Fruit fly (Drosophila melanogaster): ENCODE results near the gene CG16974.

Gene CG16974

dm6 chr2L:13239689-13240088 is 47.9 kb upstream of the CG16974 start, which contains the start of gene Jhbp13:
Gene Jhbp13, plus strand, starts transcription at chr2L:13239989.
- TF ChIP-seq CG6854 (GFP tag; optimal IDR thresholded peaks at IDR 0.05) = no peak
- TF ChIP-seq ss (GFP tag; optimal IDR thresholded peaks at IDR 0.05) = no peak

dm6 chr2L:13236194-13236593 is 44.4 kb upstream of the CG16974 start, which contains the start of gene Jhbp14:
Gene Jhbp14, plus strand, starts transcription at chr2L:13236494.
- TF ChIP-seq Eip93F (GFP tag; optimal IDR thresholded peaks at IDR 0.05) (no peak), Ets21C (GFP tag; optimal IDR thresholded peaks at IDR 0.05) (no peak), spab (GFP tag; optimal IDR thresholded peaks at IDR 0.05) (no peak), CG6854 (GFP tag; optimal IDR thresholded peaks at IDR 0.05) (no peak), vri (GFP tag; optimal IDR thresholded peaks at IDR 0.05) (no peak), CG9139 (GFP tag; optimal IDR thresholded peaks at IDR 0.05) (no peak), CG10631 (GFP tag; optimal IDR thresholded peaks at IDR 0.05) (no peak), CG4318 (GFP tag; optimal IDR thresholded peaks at IDR 0.05) (no peak), CG3032 (tag; optimal IDR thresholded peaks at IDR 0.05) (no peak), acj6 (GFP tag; optimal IDR thresholded peaks at IDR 0.05) (no peak), fd59A (GFP tag; optimal IDR thresholded peaks at IDR 0.05) (no peak)

dm6 chr2L:13234610-13235489 is 43.1 kb upstream of the CG16974 start, which contains the start of gene Mabi:
Gene Mabi, minus strand, starts transcription at chr2L:13234660.
- TF ChIP-seq OdsH (GFP tag; optimal IDR thresholded peaks at IDR 0.05) (no peak), CG31627 (GFP tag; optimal IDR thresholded peaks at IDR 0.05) (no peak), eg (GFP tag; IDR thresholded peaks at IDR 0.05) (no peak), CG7368 (GFP tag; optimal IDR thresholded peaks at IDR 0.05) (no peak), Ets96B (tag; optimal IDR thresholded peaks at IDR 0.05) (no peak), CG34406 (GFP tag; optimal IDR thresholded peaks at IDR 0.05) (no peak), pdm3 (GFP tag; optimal IDR thresholded peaks at IDR 0.05) (no peak), Gug (GFP tag; IDR thresholded peaks at IDR 0.05) (no peak), Eip75B (GFP tag; optimal IDR thresholded peaks at IDR 0.05) (no peak), cyc (GFP tag; optimal IDR thresholded peaks at IDR 0.05) (no peak), CG11294 (GFP tag; IDR thresholded peaks at IDR 0.05) (no peak), Smox (GFP tag; optimal IDR thresholded peaks at IDR 0.05) (no peak), topi (GFP tag; optimal IDR thresholded peaks at IDR 0.05) (no peak), esn (GFP tag; optimal IDR thresholded peaks at IDR 0.05) (no peak), Sox14 (GFP tag; optimal IDR thresholded peaks at IDR 0.05) (no peak)

- TF ChIP-seq CG11762 (GFP tag; optimal IDR thresholded peaks at IDR 0.05; ENCODE audit: insufficient read depth) (no peak), lz (GFP tag; optimal IDR thresholded peaks at IDR 0.05) (no peak), CG34406 (GFP tag; optimal IDR thresholded peaks at IDR 0.05) (no peak), CG8119 (GFP tag; IDR thresholded peaks at IDR 0.05) (no peak), CG16779 (tag; optimal IDR thresholded peaks at IDR 0.05) (no peak), Hr38 (GFP tag; optimal IDR thresholded peaks at IDR 0.05) (no peak)
These were observed 40.0 kb upstream of the CG16974 start, which contains the start of gene Prosalpha6T for dm6 chr2L:13231739-13232138. Gene Prosalpha6T, plus strand, starts transcription at chr2L:13232039.

- TF ChIP-seq achi (GFP tag; optimal IDR thresholded peaks at IDR 0.05) (no peak), Ets21C (GFP tag; optimal IDR thresholded peaks at IDR 0.05) (no peak), pdm3 (GFP tag; optimal IDR thresholded peaks at IDR 0.05) (no peak), Hr4 (GFP tag; optimal IDR thresholded peaks at IDR 0.05) (no peak), CG6276 (GFP tag; optimal IDR thresholded peaks at IDR 0.05) (no peak), svp (GFP tag) (no peak), cyc (GFP tag; optimal IDR thresholded peaks at IDR 0.05) (no peak), Blimp-1 (GFP tag; optimal IDR thresholded peaks at IDR 0.05) (no peak), CG11762 (GFP tag; optimal IDR thresholded peaks at IDR 0.05; ENCODE audit: insufficient read depth) (no peak), spab (GFP tag; optimal IDR thresholded peaks at IDR 0.05) (no peak), Sox15 (GFP tag; optimal IDR thresholded peaks at IDR 0.05) (no peak), CG11294 (GFP tag; IDR thresholded peaks at IDR 0.05) (no peak), CG34406 (GFP tag; optimal IDR thresholded peaks at IDR 0.05) (no peak), CG9139 (GFP tag; optimal IDR thresholded peaks at IDR 0.05) (no peak), Gug (GFP tag; IDR thresholded peaks at IDR 0.05) (no peak), net (GFP tag; optimal IDR thresholded peaks at IDR 0.05) (no peak), esn (GFP tag; optimal IDR thresholded peaks at IDR 0.05) (no peak), vri (GFP tag; optimal IDR thresholded peaks at IDR 0.05) (no peak), Eip93F (GFP tag; optimal IDR thresholded peaks at IDR 0.05) (no peak), Eip78C (GFP tag) (no peak)
These were observed 37.7 kb upstream of the CG16974 start, which contains the start of gene CG16815 for dm6 chr2L:13229388-13229882. Gene CG16815, plus strand, starts transcription at chr2L:13229832.

All from whole organism, prepupa.